Fruit fly (Drosophila melanogaster): ENCODE measurements around the gene KrT95D.
A peak's percentile ranks its signal among the peaks of the same experiment; 100 is the strongest.

The KrT95D gene

dm6 chr3R:23992823-23993797 is 38.5 kb downstream of the KrT95D start, which contains the start of the genes Epp and Rab7 (continued):
- TF ChIP-seq schlank (tag; optimal IDR thresholded peaks at IDR 0.05) (no peak), bab2 (GFP tag; optimal IDR thresholded peaks at IDR 0.05) (peak; percentile 15), fru (optimal IDR thresholded peaks at IDR 0.05) (no peak), CG6272 (GFP tag; IDR thresholded peaks at IDR 0.05) (0 out of 2 replicates have a peak, but pooled peaks have one; percentile 9), CG7372 (GFP tag; IDR thresholded peaks at IDR 0.05) (0 out of 2 replicates have a peak, but pooled peaks have one; percentile 27), CG32772 (GFP tag; IDR thresholded peaks at IDR 0.05) (no peak), CG2129 (GFP tag; IDR thresholded peaks at IDR 0.05; ENCODE audit: partially characterized antibody) (peak; percentile 64), sr (GFP tag; IDR thresholded peaks at IDR 0.05) (0 out of 3 replicates have a peak, but pooled peaks have one; percentile 3), GATAe (GFP tag; conservative IDR thresholded peaks at IDR 0.05) (no peak), CG7556 (GFP tag; optimal IDR thresholded peaks at IDR 0.05) (no peak), Vsx1 (GFP tag; optimal IDR thresholded peaks at IDR 0.05) (peak; percentile 99), CG8944 (GFP tag; optimal IDR thresholded peaks at IDR 0.05) (no peak), CHES-1-like (GFP tag; optimal IDR thresholded peaks at IDR 0.05) (peak; percentile 85), ase (GFP tag; IDR thresholded peaks at IDR 0.05) (no peak), gem (tag; optimal IDR thresholded peaks at IDR 0.05) (no peak), CG10543 (GFP tag; optimal IDR thresholded peaks at IDR 0.05) (peak; percentile 28), fd96Cb (tag; optimal IDR thresholded peaks at IDR 0.05) (no peak), CG2712 (tag; optimal IDR thresholded peaks at IDR 0.05) (peak; percentile 43), chinmo (GFP tag; IDR thresholded peaks at IDR 0.05; ENCODE audit: partially characterized antibody) (peak; percentile 96), vfl (GFP tag; optimal IDR thresholded peaks at IDR 0.05) (peak; percentile 8), eve (GFP tag; optimal IDR thresholded peaks at IDR 0.05) (no peak), tio (GFP tag; optimal IDR thresholded peaks at IDR 0.05) (no peak), Dip2 (GFP tag; IDR thresholded peaks at IDR 0.05) (no peak), mld (GFP tag; IDR thresholded peaks at IDR 0.05; ENCODE audit: partially characterized antibody) (peak; percentile 84; the same call in 2 of the 3 replicates), kni (GFP tag; optimal IDR thresholded peaks at IDR 0.05) (peak; percentile 44), CG4820 (GFP tag; optimal IDR thresholded peaks at IDR 0.05) (no peak), grau (tag; optimal IDR thresholded peaks at IDR 0.05) (peak; percentile 22), Antp (GFP tag; optimal IDR thresholded peaks at IDR 0.05) (peak; percentile 51), maf-S (GFP tag; optimal IDR thresholded peaks at IDR 0.05) (peak; percentile 26), CG14014 (GFP tag; IDR thresholded peaks at IDR 0.05) (0 out of 2 replicates have a peak, but pooled peaks have one; percentile 15), CG32532 (GFP tag; IDR thresholded peaks at IDR 0.05) (peak; percentile 29; the same call in 1 of the 2 replicates), CG2202 (tag; optimal IDR thresholded peaks at IDR 0.05) (peak; percentile 3), CG18599 (GFP tag; optimal IDR thresholded peaks at IDR 0.05) (peak; percentile 41), fd3F (GFP tag; optimal IDR thresholded peaks at IDR 0.05) (no peak), Doc3 (GFP tag; IDR thresholded peaks at IDR 0.05; ENCODE audit: partially characterized antibody) (peak; percentile 84), Dref (GFP tag; IDR thresholded peaks at IDR 0.05) (peak; percentile 92), CG4854 (GFP tag; optimal IDR thresholded peaks at IDR 0.05) (peak; percentile 13), CG42726 (GFP tag; IDR thresholded peaks at IDR 0.05; ENCODE audit: partially characterized antibody) (peak; percentile 93), Med (GFP tag) (peak; percentile 92), CG6175 (GFP tag; IDR thresholded peaks at IDR 0.05) (no peak), Hr78 (GFP tag; optimal IDR thresholded peaks at IDR 0.05) (no peak), Kr (GFP tag; optimal IDR thresholded peaks at IDR 0.05) (no peak), HLH3B (GFP tag; IDR thresholded peaks at IDR 0.05) (no peak), CG10959 (GFP tag; IDR thresholded peaks at IDR 0.05) (no peak), CG8359 (GFP tag; optimal IDR thresholded peaks at IDR 0.05; ENCODE audit: borderline replicate concordance) (no peak), CG6654 (GFP tag; optimal IDR thresholded peaks at IDR 0.05) (no peak), Hey (tag; optimal IDR thresholded peaks at IDR 0.05) (no peak)

All from whole organism, embryonic.